Worm (Caenorhabditis elegans): ENCODE measurements around the gene str-28.

DNA sequence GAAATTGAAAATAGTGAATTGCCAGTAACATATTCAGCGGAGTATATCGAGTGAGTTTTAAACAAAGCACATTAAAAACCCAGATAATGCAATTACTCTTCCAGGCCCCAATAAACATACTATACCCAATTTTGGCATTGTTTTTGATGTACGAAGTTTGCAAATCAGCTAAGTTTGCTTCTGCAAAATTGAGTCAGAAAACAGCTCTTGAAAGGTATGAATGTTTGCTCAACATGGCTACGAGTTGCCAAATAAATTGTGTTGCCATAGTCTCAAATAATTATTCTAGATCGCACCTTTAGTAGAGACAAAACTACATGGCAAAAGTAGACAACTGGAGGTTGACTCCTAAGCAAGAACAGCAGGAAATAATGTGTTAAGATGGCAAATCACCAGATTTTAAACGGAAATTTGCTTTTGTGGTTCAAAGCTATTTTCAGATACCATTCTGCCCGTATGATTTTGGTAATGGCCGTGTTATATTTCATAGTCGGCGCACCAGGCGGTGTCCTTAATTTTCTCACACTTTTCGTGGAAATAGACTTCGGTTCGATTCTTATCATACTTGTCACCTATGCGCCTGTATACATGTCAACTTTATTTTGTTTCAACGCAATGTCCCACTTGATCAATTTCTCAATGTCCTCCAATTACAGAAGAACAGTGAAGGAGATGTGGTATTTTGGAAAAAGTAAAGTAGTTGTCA, 40.1 kb downstream of the str-28 start:
- TF ChIP-seq W03F9.2 (tag; optimal IDR thresholded peaks at IDR 0.05) (no peak), dao-5 (tag; optimal IDR thresholded peaks at IDR 0.05) (no peak)
